Worm (Caenorhabditis elegans): ENCODE measurements around the gene C34H4.1.
A peak's percentile ranks its signal among the peaks of the same experiment; 100 is the strongest.

Gene C34H4.1

ce11 chrIV:1514415-1514814 is 41.0 kb upstream of the C34H4.1 start:
- no peak for TF ChIP-seq mdt-29 (GFP tag; IDR thresholded peaks at IDR 0.05)
- TF ChIP-seq T20F7.1 (GFP tag; optimal IDR thresholded peaks at IDR 0.05) = no peak
- TF ChIP-seq nhr-28 (tag; optimal IDR thresholded peaks at IDR 0.05) = no peak
- TF ChIP-seq pha-4 (GFP tag; IDR thresholded peaks at IDR 0.05) = peak; percentile 50
- no peak for TF ChIP-seq pha-4 (tag; optimal IDR thresholded peaks at IDR 0.05)
- no peak for TF ChIP-seq hlh-11 (tag; optimal IDR thresholded peaks at IDR 0.05)
- no peak for TF ChIP-seq daf-8 (GFP tag; IDR thresholded peaks at IDR 0.05)
- no peak for TF ChIP-seq zfp-2 (tag; optimal IDR thresholded peaks at IDR 0.05)
- TF ChIP-seq nhr-102 (tag; optimal IDR thresholded peaks at IDR 0.05) = no peak
- TF ChIP-seq aha-1 (tag) = no peak
- peak in 1 of 2 experiments; percentile 12 for TF ChIP-seq unc-62 (GFP tag; optimal IDR thresholded peaks at IDR 0.05 in 1 of 2)
- no peak for TF ChIP-seq unc-62 (tag; optimal IDR thresholded peaks at IDR 0.05)
- TF ChIP-seq php-3 (GFP tag; IDR thresholded peaks at IDR 0.05) = no peak
- no peak for TF ChIP-seq Y105C5A.15 (GFP tag; IDR thresholded peaks at IDR 0.05)
- no peak for TF ChIP-seq zag-1 (tag; optimal IDR thresholded peaks at IDR 0.05)
- TF ChIP-seq F44E2.7 (GFP tag; IDR thresholded peaks at IDR 0.05) = 0 out of 2 replicates have a peak, but pooled peaks have one; percentile 44
- TF ChIP-seq nhr-10 (tag; optimal IDR thresholded peaks at IDR 0.05) = no peak
- TF ChIP-seq nhr-48 (tag; optimal IDR thresholded peaks at IDR 0.05) = no peak
- no peak for TF ChIP-seq dmd-6 (GFP tag; IDR thresholded peaks at IDR 0.05)
- peak in 1 of 2 experiments; percentile 28 for TF ChIP-seq daf-16 (GFP tag; optimal IDR thresholded peaks at IDR 0.05)
- peak; percentile 16 for TF ChIP-seq daf-16 (tag; optimal IDR thresholded peaks at IDR 0.05)
- TF ChIP-seq hlh-30 (tag; optimal IDR thresholded peaks at IDR 0.05; ENCODE audit: insufficient read depth) = peak; percentile 66
- TF ChIP-seq mdl-1 (tag; optimal IDR thresholded peaks at IDR 0.05) = no peak
- no peak for TF ChIP-seq ceh-62 (tag; optimal IDR thresholded peaks at IDR 0.05)
- no peak for TF ChIP-seq tra-1 (GFP tag; IDR thresholded peaks at IDR 0.05)
- TF ChIP-seq nhr-25 (tag; optimal IDR thresholded peaks at IDR 0.05; ENCODE audit: borderline replicate concordance, insufficient read depth) = no peak
- no peak for TF ChIP-seq Y5F2A.4 (GFP tag; optimal IDR thresholded peaks at IDR 0.05)
- TF ChIP-seq nhr-77 (tag; optimal IDR thresholded peaks at IDR 0.05) = no peak
- no peak for TF ChIP-seq mep-1 (tag; optimal IDR thresholded peaks at IDR 0.05)
- no peak for TF ChIP-seq zip-11 (GFP tag; IDR thresholded peaks at IDR 0.05)
- TF ChIP-seq egl-43 (GFP tag; IDR thresholded peaks at IDR 0.05) = peak; percentile 72; the same call in 1 of the 2 replicates
- TF ChIP-seq madf-9 (GFP tag; conservative IDR thresholded peaks at IDR 0.05) = no peak
- no peak for TF ChIP-seq daf-12 (tag; optimal IDR thresholded peaks at IDR 0.05)
- no peak for TF ChIP-seq mxl-3 (GFP tag; optimal IDR thresholded peaks at IDR 0.05)
- TF ChIP-seq cey-2 (tag; optimal IDR thresholded peaks at IDR 0.05; ENCODE audit: borderline replicate concordance, insufficient read depth) = no peak
- no peak for TF ChIP-seq snpc-1.2 (GFP tag; IDR thresholded peaks at IDR 0.05)
- TF ChIP-seq pqm-1 (tag; optimal IDR thresholded peaks at IDR 0.05) = no peak
- no peak for TF ChIP-seq ZK337.2 (GFP tag; IDR thresholded peaks at IDR 0.05)
- no peak for TF ChIP-seq dpl-1 (GFP tag; optimal IDR thresholded peaks at IDR 0.05)
- TF ChIP-seq rbr-2 (tag; optimal IDR thresholded peaks at IDR 0.05) = peak; percentile 4
- no peak for TF ChIP-seq jun-1 (tag; optimal IDR thresholded peaks at IDR 0.05)
- TF ChIP-seq lin-1 (GFP tag; IDR thresholded peaks at IDR 0.05) = no peak
- no peak for TF ChIP-seq ZK546.5 (tag; optimal IDR thresholded peaks at IDR 0.05)
- TF ChIP-seq tag-97 (GFP tag; IDR thresholded peaks at IDR 0.05) = no peak
- TF ChIP-seq aly-2 (tag; optimal IDR thresholded peaks at IDR 0.05) = no peak
- TF ChIP-seq mes-2 (tag; optimal IDR thresholded peaks at IDR 0.05; ENCODE audit: poor library complexity, severe bottlenecking) = peak; percentile 24
- no peak for TF ChIP-seq ama-1 (optimal IDR thresholded peaks at IDR 0.05)
- TF ChIP-seq snpc-4 (tag; optimal IDR thresholded peaks at IDR 0.05) = no peak
- no peak for TF ChIP-seq ceh-32 (tag; optimal IDR thresholded peaks at IDR 0.05; ENCODE audit: poor library complexity)
- TF ChIP-seq saeg-2 (GFP tag; IDR thresholded peaks at IDR 0.05) = no peak
- no peak for TF ChIP-seq lin-29 (GFP tag; IDR thresholded peaks at IDR 0.05)
- TF ChIP-seq F10B5.3 (tag; optimal IDR thresholded peaks at IDR 0.05) = no peak
- TF ChIP-seq hif-1 (tag; optimal IDR thresholded peaks at IDR 0.05) = no peak
